Fruit fly (Drosophila melanogaster): ENCODE measurements around the gene CG8492.

The CG8492 gene

dm6 chr3L:7726285-7726684 is 5.7 kb downstream of the CG8492 start, which contains the start of gene CG7457 (continued):
- peak; percentile 20 for TF ChIP-seq CG12659 (GFP tag; optimal IDR thresholded peaks at IDR 0.05)
- peak; percentile 36 for TF ChIP-seq CG4617 (GFP tag; optimal IDR thresholded peaks at IDR 0.05; ENCODE audit: borderline replicate concordance)
- no peak for TF ChIP-seq en (GFP tag; optimal IDR thresholded peaks at IDR 0.05)
- TF ChIP-seq fd102C (GFP tag; optimal IDR thresholded peaks at IDR 0.05): no peak
- TF ChIP-seq CG12391 (tag; optimal IDR thresholded peaks at IDR 0.05): no peak
- no peak for TF ChIP-seq CG9609 (GFP tag; optimal IDR thresholded peaks at IDR 0.05)
- TF ChIP-seq CG10565 (GFP tag; optimal IDR thresholded peaks at IDR 0.05): no peak
- TF ChIP-seq HLHmδ (GFP tag; optimal IDR thresholded peaks at IDR 0.05): no peak
- TF ChIP-seq wor (GFP tag; IDR thresholded peaks at IDR 0.05): no peak
- TF ChIP-seq hb (GFP tag; IDR thresholded peaks at IDR 0.05; ENCODE audit: partially characterized antibody): peak; percentile 90
- TF ChIP-seq insv (GFP tag; optimal IDR thresholded peaks at IDR 0.05): no peak
- TF ChIP-seq ci (GFP tag; IDR thresholded peaks at IDR 0.05): no peak
- peak; percentile 90 for TF ChIP-seq CG7963 (GFP tag; IDR thresholded peaks at IDR 0.05; ENCODE audit: partially characterized antibody)
- peak; percentile 92 for TF ChIP-seq Dll (GFP tag; IDR thresholded peaks at IDR 0.05; ENCODE audit: partially characterized antibody)
- TF ChIP-seq Neu2 (GFP tag; optimal IDR thresholded peaks at IDR 0.05; ENCODE audit: borderline replicate concordance): no peak
- peak; percentile 47 for TF ChIP-seq Ets97D (GFP tag; optimal IDR thresholded peaks at IDR 0.05)
- peak; percentile 46 for TF ChIP-seq pzg (GFP tag; optimal IDR thresholded peaks at IDR 0.05)
- no peak for TF ChIP-seq CG10147 (GFP tag; optimal IDR thresholded peaks at IDR 0.05)
- no peak for TF ChIP-seq Sox102F (GFP tag; optimal IDR thresholded peaks at IDR 0.05)
- peak; percentile 96 for TF ChIP-seq amos (GFP tag; IDR thresholded peaks at IDR 0.05; ENCODE audit: partially characterized antibody)
- no peak for TF ChIP-seq CG5953 (GFP tag; IDR thresholded peaks at IDR 0.05)
- no peak for TF ChIP-seq CG11085 (GFP tag; IDR thresholded peaks at IDR 0.05)
- TF ChIP-seq CG9817 (tag; optimal IDR thresholded peaks at IDR 0.05): no peak
- no peak for TF ChIP-seq Mad (GFP tag; optimal IDR thresholded peaks at IDR 0.05)
- no peak for TF ChIP-seq fd96Cb (tag; optimal IDR thresholded peaks at IDR 0.05)
- TF ChIP-seq mld (GFP tag; IDR thresholded peaks at IDR 0.05; ENCODE audit: partially characterized antibody): no peak; the same call in 2 of the 3 replicates
- peak; percentile 94 for TF ChIP-seq CG34224 (GFP tag; IDR thresholded peaks at IDR 0.05; ENCODE audit: partially characterized antibody)
- TF ChIP-seq tna (GFP tag; IDR thresholded peaks at IDR 0.05; ENCODE audit: partially characterized antibody): peak; percentile 91
- no peak for TF ChIP-seq vfl (GFP tag; optimal IDR thresholded peaks at IDR 0.05)
- no peak for TF ChIP-seq CG3407 (GFP tag; optimal IDR thresholded peaks at IDR 0.05)
- no peak for TF ChIP-seq H2.0 (GFP tag; IDR thresholded peaks at IDR 0.05)
- TF ChIP-seq CG12942 (GFP tag; optimal IDR thresholded peaks at IDR 0.05): no peak
- peak; percentile 82; the same call in 1 of the 2 replicates for TF ChIP-seq CG42726 (GFP tag; IDR thresholded peaks at IDR 0.05; ENCODE audit: partially characterized antibody)
- TF ChIP-seq CG8089 (GFP tag; optimal IDR thresholded peaks at IDR 0.05): no peak
- no peak for TF ChIP-seq CG4820 (GFP tag; optimal IDR thresholded peaks at IDR 0.05)
- TF ChIP-seq Med (GFP tag): no peak
- TF ChIP-seq crp (GFP tag; optimal IDR thresholded peaks at IDR 0.05): peak in 1 of 2 experiments; percentile 23
- no peak for TF ChIP-seq Lpt (GFP tag; optimal IDR thresholded peaks at IDR 0.05)
- peak; percentile 93 for TF ChIP-seq Doc3 (GFP tag; IDR thresholded peaks at IDR 0.05; ENCODE audit: partially characterized antibody)
- no peak for TF ChIP-seq Hr78 (GFP tag; optimal IDR thresholded peaks at IDR 0.05)
- no peak for TF ChIP-seq Dek (tag; optimal IDR thresholded peaks at IDR 0.05)
- TF ChIP-seq slbo (GFP tag; IDR thresholded peaks at IDR 0.05): peak; percentile 18; the same call in 1 of the 2 replicates
- no peak for TF ChIP-seq PHDP (tag; optimal IDR thresholded peaks at IDR 0.05)
- TF ChIP-seq CG2889 (GFP tag; IDR thresholded peaks at IDR 0.05): no peak
- TF ChIP-seq ERR (GFP tag; optimal IDR thresholded peaks at IDR 0.05): no peak
- no peak for TF ChIP-seq Xbp1 (GFP tag; optimal IDR thresholded peaks at IDR 0.05)
- TF ChIP-seq tll (GFP tag; optimal IDR thresholded peaks at IDR 0.05): no peak
- TF ChIP-seq Bgb (GFP tag; IDR thresholded peaks at IDR 0.05; ENCODE audit: partially characterized antibody): peak; percentile 97
- no peak for TF ChIP-seq run (tag; optimal IDR thresholded peaks at IDR 0.05)

Measured in whole organism, embryonic.